Fruit fly (Drosophila melanogaster): Measurements from ENCODE around the gene CG1907.

CG1907 gene

DNA sequence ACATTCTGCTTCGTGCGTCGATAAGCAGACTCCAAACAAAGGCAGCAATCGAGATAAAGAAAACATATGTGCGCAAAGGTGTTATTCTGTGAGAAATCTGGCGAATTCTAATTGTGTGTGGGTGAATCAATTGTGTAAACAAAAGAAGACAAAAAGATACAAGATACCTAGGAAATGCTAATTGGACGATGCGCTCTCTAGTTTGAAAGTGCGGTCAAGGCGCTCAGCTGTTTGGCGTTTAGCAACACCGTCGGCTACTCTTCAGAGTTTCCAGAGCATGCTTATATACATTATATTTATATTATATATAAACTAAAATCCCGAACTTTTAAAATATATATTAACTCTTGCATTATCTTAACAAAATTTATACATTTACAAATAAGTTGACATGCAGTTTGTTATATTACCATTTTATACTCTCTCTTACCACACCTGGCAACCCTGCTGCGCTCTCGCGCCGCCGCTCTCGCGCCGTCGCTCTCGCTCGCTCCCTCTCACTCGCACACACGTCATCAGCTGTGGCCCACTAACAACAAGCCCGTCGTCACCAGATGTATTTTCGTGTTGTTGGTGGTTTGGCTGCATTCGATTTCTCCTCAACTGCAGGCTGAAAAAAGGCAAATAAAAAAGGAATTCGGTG, at the start of gene CG1907 (continued):
- peak; percentile 98 for TF ChIP-seq Oli (tag; optimal IDR thresholded peaks at IDR 0.05)
- TF ChIP-seq dati (GFP tag; IDR thresholded peaks at IDR 0.05) = peak; percentile 93
- TF ChIP-seq hth (optimal IDR thresholded peaks at IDR 0.05) = no peak
- TF ChIP-seq onecut (GFP tag; IDR thresholded peaks at IDR 0.05) = peak; percentile 95
- TF ChIP-seq Mrtf (GFP tag; IDR thresholded peaks at IDR 0.05) = peak; percentile 97
- peak; percentile 97 for TF ChIP-seq CG4730 (GFP tag; IDR thresholded peaks at IDR 0.05)
- peak; percentile 99 for TF ChIP-seq BtbVII (GFP tag; optimal IDR thresholded peaks at IDR 0.05)
- TF ChIP-seq sr (GFP tag; IDR thresholded peaks at IDR 0.05) = peak; percentile 83; the same call in 2 of the 3 replicates
- peak; percentile 99 for TF ChIP-seq CG17829 (tag; optimal IDR thresholded peaks at IDR 0.05)
- TF ChIP-seq pho (GFP tag; optimal IDR thresholded peaks at IDR 0.05) = peak; percentile 70
- TF ChIP-seq zfh2 (GFP tag; optimal IDR thresholded peaks at IDR 0.05) = peak; percentile 78
- peak; percentile 96 for TF ChIP-seq oc (tag; optimal IDR thresholded peaks at IDR 0.05)
- TF ChIP-seq Ptx1 (GFP tag; IDR thresholded peaks at IDR 0.05) = peak; percentile 99
- peak; percentile 91 for TF ChIP-seq psq (GFP tag; optimal IDR thresholded peaks at IDR 0.05)
- TF ChIP-seq CG7357 (GFP tag; IDR thresholded peaks at IDR 0.05) = peak; percentile 93
- TF ChIP-seq CG3281 (GFP tag; optimal IDR thresholded peaks at IDR 0.05) = peak; percentile 98
- TF ChIP-seq CG7987 (GFP tag; optimal IDR thresholded peaks at IDR 0.05) = peak; percentile 87
- TF ChIP-seq ham (GFP tag; IDR thresholded peaks at IDR 0.05) = peak; percentile 90
- TF ChIP-seq Eip74EF (GFP tag; optimal IDR thresholded peaks at IDR 0.05) = peak in 1 of 2 experiments; percentile 96
- peak; percentile 99 for TF ChIP-seq CG2712 (tag; optimal IDR thresholded peaks at IDR 0.05)
- TF ChIP-seq Bgb (GFP tag; IDR thresholded peaks at IDR 0.05; ENCODE audit: partially characterized antibody) = no peak
- TF ChIP-seq Asciz (GFP tag; optimal IDR thresholded peaks at IDR 0.05) = peak; percentile 98
- peak; percentile 98 for TF ChIP-seq CG6765 (GFP tag; optimal IDR thresholded peaks at IDR 0.05)
- TF ChIP-seq CG15269 (tag; optimal IDR thresholded peaks at IDR 0.05) = peak; percentile 97
- peak; percentile 95 for TF ChIP-seq Usf (GFP tag; optimal IDR thresholded peaks at IDR 0.05)
- TF ChIP-seq CG10543 (GFP tag; optimal IDR thresholded peaks at IDR 0.05) = peak; percentile 98
- peak; percentile 85 for TF ChIP-seq CG4707 (GFP tag; optimal IDR thresholded peaks at IDR 0.05)
- peak; percentile 95 for TF ChIP-seq ro (GFP tag; IDR thresholded peaks at IDR 0.05)
- peak; percentile 97 for TF ChIP-seq CG4328 (GFP tag; optimal IDR thresholded peaks at IDR 0.05)
- peak; percentile 99 for TF ChIP-seq CG12659 (GFP tag; optimal IDR thresholded peaks at IDR 0.05)
- peak; percentile 98 for TF ChIP-seq CG10366 (GFP tag; IDR thresholded peaks at IDR 0.05)
- peak; percentile 90 for TF ChIP-seq Poxn (GFP tag; IDR thresholded peaks at IDR 0.05)
- TF ChIP-seq H15 (GFP tag; IDR thresholded peaks at IDR 0.05) = peak; percentile 98
- TF ChIP-seq NFAT (GFP tag; IDR thresholded peaks at IDR 0.05) = peak; percentile 96
- peak; percentile 73 to 89 for TF ChIP-seq chif (GFP tag; optimal IDR thresholded peaks at IDR 0.05)
- TF ChIP-seq Abd-B (GFP tag; optimal IDR thresholded peaks at IDR 0.05) = peak; percentile 97
- peak; percentile 97 for TF ChIP-seq grau (tag; optimal IDR thresholded peaks at IDR 0.05)
- TF ChIP-seq CG3726 (GFP tag; IDR thresholded peaks at IDR 0.05) = peak; percentile 97
- TF ChIP-seq NC2α (GFP tag; optimal IDR thresholded peaks at IDR 0.05) = peak; percentile 55
- peak; percentile 90 for TF ChIP-seq schlank (tag; optimal IDR thresholded peaks at IDR 0.05)
- peak; percentile 53 for TF ChIP-seq ash1 (GFP tag; optimal IDR thresholded peaks at IDR 0.05)
- peak; percentile 88 for TF ChIP-seq Nf-YB (GFP tag; optimal IDR thresholded peaks at IDR 0.05)
- peak; percentile 98 for TF ChIP-seq phol (tag; optimal IDR thresholded peaks at IDR 0.05)
- peak; percentile 53 for TF ChIP-seq btn (GFP tag; optimal IDR thresholded peaks at IDR 0.05)
- peak; percentile 98 for TF ChIP-seq lmd (GFP tag; IDR thresholded peaks at IDR 0.05)
- peak; percentile 94 for TF ChIP-seq D19B (GFP tag; optimal IDR thresholded peaks at IDR 0.05)
- peak; percentile 98 for TF ChIP-seq ase (GFP tag; IDR thresholded peaks at IDR 0.05)
- TF ChIP-seq bsh (GFP tag; optimal IDR thresholded peaks at IDR 0.05) = peak; percentile 88 to 98
- peak; percentile 76 for TF ChIP-seq HLH54F (GFP tag; optimal IDR thresholded peaks at IDR 0.05)
- TF ChIP-seq gce (GFP tag; IDR thresholded peaks at IDR 0.05) = peak; percentile 97
